Worm (Caenorhabditis elegans) whole organism, L2 larva: Measurements from ENCODE around the gene sta-1.
A peak's percentile ranks its signal among the peaks of the same experiment; 100 is the strongest.

Experiments
- C34F6.9 ChIP-seq: fragments of 150-350 bp; optimal IDR thresholded peaks from 2 replicates; lab custom pipeline; 2014; ENCODE audit warnings: missing biosample characterization, missing genetic modification characterization
- F13H6.1 ChIP-seq: sonication (generic microtip); optimal IDR thresholded peaks from 2 replicates; lab custom pipeline; 2016; ENCODE audit warnings: missing genetic modification characterization, missing compliant biosample characterization
- R02D3.7 ChIP-seq: fragments of 150-350 bp; optimal IDR thresholded peaks from 2 replicates; lab custom pipeline; 2014; ENCODE audit warnings: missing biosample characterization, missing genetic modification characterization
- Y55F3AM.14 ChIP-seq: fragments of 200-800 bp; sonication (Bioruptor generic); optimal IDR thresholded peaks from 2 replicates; lab custom pipeline; 2018; ENCODE audit warnings: mild to moderate bottlenecking, missing genetic modification characterization, missing compliant biosample characterization
- ZK546.5 ChIP-seq: sonication (generic microtip); optimal IDR thresholded peaks from 2 replicates; lab custom pipeline; 2017; ENCODE audit warnings: missing biosample characterization, missing genetic modification characterization
- alr-1 ChIP-seq: fragments of 150-350 bp; optimal IDR thresholded peaks from 2 replicates; lab custom pipeline; 2014; ENCODE audit warnings: missing biosample characterization, missing genetic modification characterization
- aly-2 ChIP-seq: fragments of 150-350 bp; optimal IDR thresholded peaks from 2 replicates; lab custom pipeline; 2014; ENCODE audit warnings: missing biosample characterization, missing genetic modification characterization
- ama-1 ChIP-seq: fragments of 150-350 bp; optimal IDR thresholded peaks from 2 replicates; lab custom pipeline; 2018; ENCODE audit warnings: inconsistent platforms
- blmp-1 ChIP-seq: sonication (generic microtip); optimal IDR thresholded peaks from 2 replicates; lab custom pipeline; 2017; ENCODE audit warnings: missing genetic modification characterization, mild to moderate bottlenecking, missing compliant biosample characterization, antibody characterized with exemption, moderate library complexity; ENCODE audit not compliant: insufficient read depth
- ceh-16 ChIP-seq: fragments of 150-350 bp; optimal IDR thresholded peaks from 2 replicates; lab custom pipeline; 2014; ENCODE audit warnings: missing biosample characterization, missing genetic modification characterization
- ceh-82 ChIP-seq: fragments of 150-350 bp; optimal IDR thresholded peaks from 2 replicates; lab custom pipeline; 2014; ENCODE audit warnings: missing biosample characterization, missing genetic modification characterization
- crh-2 ChIP-seq: sonication (generic microtip); optimal IDR thresholded peaks from 2 replicates; lab custom pipeline; 2017; ENCODE audit warnings: missing biosample characterization, missing genetic modification characterization
- dmd-4 ChIP-seq: sonication (generic microtip); optimal IDR thresholded peaks from 2 replicates; lab custom pipeline; 2017; ENCODE audit warnings: missing biosample characterization, missing genetic modification characterization
- egl-27 ChIP-seq: sonication (generic microtip); optimal IDR thresholded peaks from 3 replicates; lab custom pipeline; 2017; ENCODE audit warnings: missing biosample characterization, missing genetic modification reagents, missing genetic modification characterization
- elt-1 ChIP-seq: fragments of 150-350 bp; optimal IDR thresholded peaks from 2 replicates; lab custom pipeline; 2014; ENCODE audit warnings: missing biosample characterization, missing genetic modification characterization
- elt-3 ChIP-seq: sonication (generic microtip); optimal IDR thresholded peaks from 2 replicates; lab custom pipeline; 2017; ENCODE audit warnings: missing biosample characterization, missing genetic modification characterization
- fos-1 ChIP-seq: fragments of 150-350 bp; optimal IDR thresholded peaks from 2 replicates; lab custom pipeline; 2014; ENCODE audit warnings: missing biosample characterization, missing genetic modification characterization
- gmeb-1 ChIP-seq: fragments of 150-350 bp; optimal IDR thresholded peaks from 2 replicates; lab custom pipeline; 2014; ENCODE audit warnings: missing biosample characterization, missing genetic modification characterization
- lin-11 ChIP-seq: fragments of 150-350 bp; sonication (generic microtip); optimal IDR thresholded peaks from 2 replicates; lab custom pipeline; 2014; ENCODE audit warnings: missing biosample characterization, missing genetic modification characterization, inconsistent platforms, mixed read lengths
- lin-13 ChIP-seq: fragments of 150-350 bp; optimal IDR thresholded peaks from 2 replicates; lab custom pipeline; 2014; ENCODE audit warnings: missing biosample characterization, missing genetic modification reagents, missing genetic modification characterization
- lin-39 ChIP-seq: fragments of 150-350 bp; optimal IDR thresholded peaks from 2 replicates; lab custom pipeline; 2014; ENCODE audit warnings: missing biosample characterization, missing genetic modification reagents, missing genetic modification characterization
- lsy-2 ChIP-seq, 2 experiments: fragments of 150-350 bp in 1 of 2; sonication (generic microtip) in 1 of 2; optimal IDR thresholded peaks; 2 replicates each; lab custom pipeline; 2014 to 2017; ENCODE audit warnings: missing biosample characterization in 2 of 2, missing genetic modification characterization in 2 of 2
- mab-5 ChIP-seq: fragments of 150-350 bp; optimal IDR thresholded peaks from 2 replicates; lab custom pipeline; 2014; ENCODE audit warnings: missing biosample characterization, missing genetic modification characterization
- mbf-1 ChIP-seq: sonication (generic microtip); optimal IDR thresholded peaks from 2 replicates; lab custom pipeline; 2017; ENCODE audit warnings: missing biosample characterization, missing genetic modification characterization
- mdl-1 ChIP-seq, 2 experiments: fragments of 150-350 bp in 1 of 2; sonication (generic microtip) in 1 of 2; optimal IDR thresholded peaks; 2 replicates each; lab custom pipeline; 2017; ENCODE audit warnings: missing biosample characterization in 2 of 2, missing genetic modification characterization in 2 of 2
- nhr-10 ChIP-seq: sonication (generic microtip); optimal IDR thresholded peaks from 2 replicates; lab custom pipeline; 2017; ENCODE audit warnings: missing biosample characterization, missing genetic modification characterization
- nhr-11 ChIP-seq: fragments of 150-350 bp; optimal IDR thresholded peaks from 2 replicates; lab custom pipeline; 2014; ENCODE audit warnings: missing biosample characterization, missing genetic modification characterization
- nhr-12 ChIP-seq: fragments of 150-350 bp; optimal IDR thresholded peaks from 2 replicates; lab custom pipeline; 2014; ENCODE audit warnings: missing biosample characterization, missing genetic modification characterization
- nhr-129 ChIP-seq: fragments of 150-350 bp; optimal IDR thresholded peaks from 2 replicates; lab custom pipeline; 2014; ENCODE audit warnings: missing biosample characterization, missing genetic modification characterization
- nhr-21 ChIP-seq: fragments of 150-350 bp; optimal IDR thresholded peaks from 2 replicates; lab custom pipeline; 2014; ENCODE audit warnings: missing biosample characterization, missing genetic modification characterization
- nhr-23 ChIP-seq: fragments of 150-350 bp; optimal IDR thresholded peaks from 2 replicates; lab custom pipeline; 2014; ENCODE audit warnings: missing biosample characterization, missing genetic modification reagents, missing genetic modification characterization
- nhr-237 ChIP-seq: fragments of 150-350 bp; optimal IDR thresholded peaks from 2 replicates; lab custom pipeline; 2014; ENCODE audit warnings: missing biosample characterization, missing genetic modification characterization
- nhr-25 ChIP-seq: fragments of 150-350 bp; sonication (generic microtip); optimal IDR thresholded peaks from 3 replicates; lab custom pipeline; 2014; ENCODE audit warnings: missing biosample characterization, missing genetic modification characterization
- nhr-6 ChIP-seq: fragments of 150-350 bp; optimal IDR thresholded peaks from 2 replicates; lab custom pipeline; 2014; ENCODE audit warnings: missing biosample characterization, missing genetic modification characterization
- nhr-77 ChIP-seq: fragments of 150-350 bp; optimal IDR thresholded peaks from 2 replicates; lab custom pipeline; 2014; ENCODE audit warnings: missing biosample characterization, missing genetic modification characterization
- peb-1 ChIP-seq: fragments of 150-350 bp; optimal IDR thresholded peaks from 2 replicates; lab custom pipeline; 2014; ENCODE audit warnings: missing biosample characterization, missing genetic modification characterization
- sem-4 ChIP-seq: fragments of 150-350 bp; optimal IDR thresholded peaks from 2 replicates; lab custom pipeline; 2014; ENCODE audit warnings: missing biosample characterization, missing genetic modification reagents, missing genetic modification characterization
- skn-1 ChIP-seq: sonication (generic microtip); optimal IDR thresholded peaks from 2 replicates; lab custom pipeline; 2017; ENCODE audit warnings: missing biosample characterization, missing genetic modification characterization
- sma-3 ChIP-seq: sonication (generic microtip); optimal IDR thresholded peaks from 2 replicates; lab custom pipeline; 2016; ENCODE audit warnings: missing genetic modification reagents, missing genetic modification characterization, missing compliant biosample characterization
- sma-9 ChIP-seq, 2 experiments: fragments of 150-350 bp in 1 of 2; sonication (generic microtip) in 1 of 2; optimal IDR thresholded peaks; 2 replicates each; lab custom pipeline; 2014 to 2016; ENCODE audit warnings: missing genetic modification characterization in 2 of 2, mild to moderate bottlenecking in 1 of 2, missing biosample characterization in 1 of 2, missing compliant biosample characterization in 1 of 2, missing genetic modification reagents in 1 of 2, moderate library complexity in 1 of 2
- snpc-4 ChIP-seq: fragments of 150-350 bp; optimal IDR thresholded peaks from 2 replicates; lab custom pipeline; 2014; ENCODE audit warnings: missing biosample characterization, missing genetic modification characterization
- unc-39 ChIP-seq: fragments of 150-350 bp; optimal IDR thresholded peaks from 2 replicates; lab custom pipeline; 2014; ENCODE audit warnings: missing biosample characterization, missing genetic modification characterization
- unc-55 ChIP-seq: fragments of 150-350 bp; sonication (generic microtip); optimal IDR thresholded peaks from 3 replicates; lab custom pipeline; 2014; ENCODE audit warnings: missing biosample characterization, missing genetic modification reagents, missing genetic modification characterization
- unc-62 ChIP-seq: fragments of 150-350 bp; optimal IDR thresholded peaks from 2 replicates; lab custom pipeline; 2014; ENCODE audit warnings: missing biosample characterization, missing genetic modification reagents, missing genetic modification characterization
- zag-1 ChIP-seq: fragments of 150-350 bp; optimal IDR thresholded peaks from 2 replicates; lab custom pipeline; 2014; ENCODE audit warnings: missing biosample characterization, missing genetic modification characterization
- ztf-1 ChIP-seq: fragments of 200-800 bp; sonication (Bioruptor generic); conservative IDR thresholded peaks from 2 replicates; pipeline ENCODE4 v1.3.6; 2022; ENCODE audit warnings: missing genetic modification characterization, missing compliant biosample characterization
- ztf-11 ChIP-seq: sonication (generic microtip); optimal IDR thresholded peaks from 2 replicates; lab custom pipeline; 2017; ENCODE audit warnings: missing biosample characterization, missing genetic modification characterization
- ztf-4 ChIP-seq: fragments of 150-350 bp; optimal IDR thresholded peaks from 2 replicates; lab custom pipeline; 2014; ENCODE audit warnings: missing biosample characterization, missing genetic modification characterization

The sta-1 gene

DNA sequence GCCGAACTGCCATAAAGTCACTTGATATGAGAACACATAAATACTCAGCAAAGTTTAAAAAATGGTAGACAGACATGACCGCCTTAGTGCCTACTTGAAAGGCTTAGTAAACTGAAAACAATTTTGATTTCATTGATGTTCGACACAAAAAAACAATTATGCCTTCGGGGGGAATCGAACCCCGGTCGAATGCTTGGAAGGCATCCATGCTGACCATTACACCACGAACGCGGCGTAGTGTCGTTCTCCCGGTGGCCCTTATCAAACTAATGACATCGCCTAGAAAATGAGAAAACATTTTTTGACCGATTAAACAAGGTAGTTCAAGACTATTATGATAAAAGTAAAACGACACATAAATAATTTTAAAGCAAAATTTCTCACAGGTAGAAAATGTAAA, 20.1 kb downstream of the sta-1 start:
- no peak for TF ChIP-seq F13H6.1 (tag; lab: Kevin White, UChicago)
- peak; percentile 48 for TF ChIP-seq gmeb-1 (tag; lab: Kevin White, UChicago)
- no peak for TF ChIP-seq lin-39
- peak; percentile 21 for TF ChIP-seq lin-11
- TF ChIP-seq nhr-237 (tag; lab: Kevin White, UChicago) = no peak
- peak; percentile 10 for TF ChIP-seq unc-55 (GFP tag; lab: Kevin White, UChicago)
- no peak for TF ChIP-seq mab-5 (tag; lab: Kevin White, UChicago)
- TF ChIP-seq ama-1 (lab: Kevin White, UChicago) = no peak
- TF ChIP-seq lsy-2 (tag; optimal IDR thresholded peaks at IDR 0.05; lab: Kevin White, UChicago) = no peak
- no peak for TF ChIP-seq snpc-4 (tag; lab: Kevin White, UChicago)
- TF ChIP-seq nhr-6 (tag; lab: Kevin White, UChicago) = no peak
- no peak for TF ChIP-seq blmp-1 (tag; lab: Kevin White, UChicago)
- no peak for TF ChIP-seq ztf-1 (GFP tag; lab: Robert Waterston, UW)
- TF ChIP-seq unc-39 (tag; lab: Kevin White, UChicago) = no peak
- TF ChIP-seq nhr-10 (tag; lab: Kevin White, UChicago) = no peak
- no peak for TF ChIP-seq nhr-21 (tag; lab: Kevin White, UChicago)
- TF ChIP-seq R02D3.7 (tag; lab: Kevin White, UChicago) = no peak
- no peak for TF ChIP-seq peb-1 (tag; lab: Kevin White, UChicago)
- no peak for TF ChIP-seq aly-2 (tag; lab: Kevin White, UChicago)
- TF ChIP-seq skn-1 = no peak
- TF ChIP-seq ceh-82 (tag; lab: Kevin White, UChicago) = no peak
- no peak for TF ChIP-seq nhr-23 (tag; lab: Kevin White, UChicago)
- TF ChIP-seq alr-1 (tag; lab: Kevin White, UChicago) = no peak
- TF ChIP-seq crh-2 = peak; percentile 1
- no peak for TF ChIP-seq elt-1 (tag; lab: Kevin White, UChicago)
- no peak for TF ChIP-seq egl-27 (tag; lab: Kevin White, UChicago)
- no peak for TF ChIP-seq ceh-16 (tag; lab: Kevin White, UChicago)
- no peak for TF ChIP-seq nhr-129
- peak; percentile 53 for TF ChIP-seq fos-1 (tag; lab: Kevin White, UChicago)
- TF ChIP-seq nhr-77 = no peak
- peak; percentile 4 for TF ChIP-seq nhr-25 (tag; lab: Kevin White, UChicago)
- TF ChIP-seq unc-62 (GFP tag; lab: Kevin White, UChicago) = no peak
- no peak for TF ChIP-seq elt-3 (tag; lab: Kevin White, UChicago)
- TF ChIP-seq ZK546.5 (tag; lab: Kevin White, UChicago) = no peak
- no peak for TF ChIP-seq mdl-1 (tag; optimal IDR thresholded peaks at IDR 0.05; lab: Kevin White, UChicago)
- no peak for TF ChIP-seq ztf-4
- peak; percentile 52 for TF ChIP-seq sma-3 (GFP tag; lab: Kevin White, UChicago)
- TF ChIP-seq dmd-4 = no peak
- no peak for TF ChIP-seq C34F6.9 (tag; lab: Kevin White, UChicago)
- TF ChIP-seq zag-1 (tag; lab: Kevin White, UChicago) = no peak
- no peak for TF ChIP-seq sem-4 (tag; lab: Kevin White, UChicago)
- TF ChIP-seq nhr-11 = no peak
- TF ChIP-seq sma-9 (GFP tag; optimal IDR thresholded peaks at IDR 0.05; lab: Kevin White, UChicago) = no peak
- TF ChIP-seq sma-9 (tag; optimal IDR thresholded peaks at IDR 0.05; lab: Kevin White, UChicago) = no peak
- TF ChIP-seq nhr-12 (tag; lab: Kevin White, UChicago) = no peak
- TF ChIP-seq Y55F3AM.14 (GFP tag; lab: Kevin White, UChicago) = no peak
- TF ChIP-seq ztf-11 (tag; lab: Kevin White, UChicago) = no peak
- no peak for TF ChIP-seq mbf-1 (tag; lab: Kevin White, UChicago)
- no peak for TF ChIP-seq lin-13 (GFP tag; lab: Kevin White, UChicago)
- TF ChIP-seq, all 48 proteins: peak for 7
